Fruit fly (Drosophila melanogaster) whole organism, embryonic: Measurements from ENCODE around the gene CG32073.

Experiments
- CG11560 ChIP-seq: fragments of 200-800 bp; sonication (Bioruptor generic); IDR thresholded peaks from 3 replicates; pipeline ENCODE4 v1.3.6; 2022; ENCODE audit warnings: missing biosample characterization, missing genetic modification characterization
- CG14965 ChIP-seq: fragments of 200-800 bp; sonication (Bioruptor generic); optimal IDR thresholded peaks from 2 replicates; lab custom pipeline; 2016; ENCODE audit warnings: missing biosample characterization, missing genetic modification characterization, borderline replicate concordance
- CG31224 ChIP-seq: fragments of 200-800 bp; sonication (Bioruptor generic); IDR thresholded peaks from 2 replicates; pipeline ENCODE4 v1.3.6; 2022; ENCODE audit warnings: missing biosample characterization, missing genetic modification characterization
- CG31365 ChIP-seq: fragments of 200-800 bp; sonication (Bioruptor generic); optimal IDR thresholded peaks from 2 replicates; lab custom pipeline; 2018; ENCODE audit warnings: missing biosample characterization, mild to moderate bottlenecking, missing genetic modification characterization
- CG31441 ChIP-seq: fragments of 200-800 bp; sonication (Bioruptor generic); IDR thresholded peaks from 2 replicates; pipeline ENCODE4 v1.3.6; 2022; ENCODE audit warnings: missing biosample characterization, missing genetic modification characterization
- CG34422 ChIP-seq: fragments of 200-800 bp; sonication (Bioruptor generic); IDR thresholded peaks from 3 replicates; pipeline ENCODE4 v1.3.6; 2022; ENCODE audit warnings: missing biosample characterization, missing genetic modification characterization
- Lpt ChIP-seq: fragments of >200 bp; optimal IDR thresholded peaks from 2 replicates; lab custom pipeline; 2018; ENCODE audit warnings: missing biosample characterization, missing genetic modification characterization
- NC2α ChIP-seq: fragments of 200-800 bp; sonication (Bioruptor generic); optimal IDR thresholded peaks from 2 replicates; lab custom pipeline; 2016; ENCODE audit warnings: missing biosample characterization, missing genetic modification characterization
- Opbp ChIP-seq: fragments of 200-800 bp; sonication (Bioruptor generic); IDR thresholded peaks from 3 replicates; pipeline ENCODE4 v1.3.6; 2022; ENCODE audit warnings: missing biosample characterization, missing genetic modification characterization; ENCODE audit not compliant: partially characterized antibody
- otp ChIP-seq: fragments of 200-800 bp; sonication (Bioruptor generic); IDR thresholded peaks from 3 replicates; pipeline ENCODE4, ENCODE4 v1.3.6; 2022; ENCODE audit warnings: missing biosample characterization, missing genetic modification characterization
- slou ChIP-seq: fragments of 200-800 bp; sonication (Bioruptor generic); optimal IDR thresholded peaks from 3 replicates; lab custom pipeline; 2016; ENCODE audit warnings: missing biosample characterization, missing genetic modification characterization

DNA sequence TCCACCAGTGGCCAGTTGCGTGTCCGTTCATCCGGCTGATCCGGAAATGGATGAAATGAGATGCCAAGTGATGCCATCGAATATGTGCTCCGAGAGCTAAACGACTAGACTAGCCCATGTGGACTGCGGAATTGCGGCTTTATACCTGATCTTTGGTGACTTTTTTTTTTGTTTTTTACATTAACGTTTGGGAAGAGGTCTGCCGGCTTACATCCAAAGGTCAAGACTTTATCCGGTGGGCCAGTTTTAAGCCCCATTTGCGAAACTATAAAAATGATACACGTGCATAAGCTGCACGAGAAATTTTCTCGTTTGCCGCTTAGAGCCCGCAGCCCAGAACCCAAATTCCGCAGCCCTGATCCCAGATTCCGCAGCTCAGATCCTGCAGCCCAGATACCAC lies 4.5 kb downstream of the CG32073 start, which contains the start of gene Elo68alpha:
- TF ChIP-seq CG34422 (no peak), Lpt (GFP tag; lab: Kevin White, UChicago) (no peak), NC2α (no peak), slou (GFP tag; lab: Kevin White, UChicago) (no peak), Opbp (no peak), CG31441 (GFP tag; lab: Robert Waterston, UW) (no peak), CG14965 (GFP tag; lab: Kevin White, UChicago) (no peak), otp (no peak), CG11560 (tag; lab: Robert Waterston, UW) (no peak), CG31224 (GFP tag; lab: Robert Waterston, UW) (no peak), CG31365 (tag; lab: Kevin White, UChicago) (no peak)
